Worm (Caenorhabditis elegans) whole organism, dauer: ENCODE results near the gene algn-1.

Experiments used
- unc-62 ChIP-seq: sonication (generic microtip); optimal IDR thresholded peaks from 2 replicates; lab custom pipeline; 2017; ENCODE audit warnings: missing biosample characterization, missing genetic modification reagents, missing genetic modification characterization

The algn-1 gene

DNA sequence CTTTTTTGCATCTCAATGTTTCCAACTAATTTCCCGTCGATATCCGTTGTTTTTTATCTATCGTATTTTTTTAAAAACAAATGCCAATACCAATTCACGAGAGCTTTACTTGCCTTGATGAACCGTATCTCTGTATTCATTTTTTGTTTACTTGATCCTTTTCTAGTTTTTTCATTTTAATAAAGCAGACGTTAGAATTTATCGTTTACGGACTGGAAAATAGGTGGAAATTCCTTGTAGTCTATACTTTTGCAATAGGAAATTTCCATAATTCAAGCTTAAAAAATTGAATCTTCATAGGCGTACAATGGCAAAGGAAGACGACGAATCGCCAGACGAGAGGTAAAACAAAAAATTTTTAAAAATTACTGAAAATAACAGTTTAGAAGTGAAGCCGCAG lies at the start of gene algn-1:
Gene algn-1 (plus strand): TSS at position 301 of the 400 bp plus-strand sequence.
- no peak for TF ChIP-seq unc-62

DNA sequence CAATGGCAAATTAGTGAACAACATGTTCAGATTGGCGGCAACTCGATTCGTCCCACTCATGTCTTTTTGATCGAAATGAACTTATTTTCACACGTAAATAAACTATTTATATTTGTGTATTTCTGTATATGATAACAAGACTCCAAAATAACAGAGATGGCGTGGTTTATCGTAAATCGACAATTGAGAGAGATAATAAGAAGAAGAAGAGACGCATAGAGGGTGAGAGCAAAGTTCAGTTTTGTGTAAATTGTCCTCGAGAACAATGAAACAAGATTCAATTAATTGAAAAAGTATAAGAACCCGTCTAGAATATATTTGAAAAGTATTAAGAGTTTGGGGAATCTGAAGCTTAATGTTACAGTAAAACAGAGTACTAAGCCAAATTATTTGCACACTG lies 48.5 kb upstream of the algn-1 start:
- no peak for TF ChIP-seq unc-62

DNA sequence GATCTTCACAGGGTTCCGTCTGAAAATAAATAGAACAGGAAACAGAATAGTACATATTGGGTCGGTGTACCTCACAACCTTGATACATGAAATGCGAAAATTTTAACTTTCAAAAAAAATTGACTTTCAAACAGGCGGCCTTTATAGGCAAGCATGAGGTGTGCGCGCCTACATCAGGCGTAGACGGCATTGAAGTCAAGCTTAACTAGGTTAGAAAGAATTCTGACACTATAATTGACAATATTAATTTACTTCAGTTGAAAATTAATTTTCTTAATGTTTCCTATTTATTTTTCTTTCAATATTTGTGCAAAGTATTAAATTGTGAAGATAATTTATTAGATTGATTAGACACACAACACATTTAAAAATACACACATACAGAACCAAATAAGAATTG lies 48.0 kb upstream of the algn-1 start, which contains the start of gene C05D11.5:
Gene C05D11.5 (minus strand): TSS at position 101 of the 400 bp plus-strand sequence.
- TF ChIP-seq unc-62, result no peak

DNA sequence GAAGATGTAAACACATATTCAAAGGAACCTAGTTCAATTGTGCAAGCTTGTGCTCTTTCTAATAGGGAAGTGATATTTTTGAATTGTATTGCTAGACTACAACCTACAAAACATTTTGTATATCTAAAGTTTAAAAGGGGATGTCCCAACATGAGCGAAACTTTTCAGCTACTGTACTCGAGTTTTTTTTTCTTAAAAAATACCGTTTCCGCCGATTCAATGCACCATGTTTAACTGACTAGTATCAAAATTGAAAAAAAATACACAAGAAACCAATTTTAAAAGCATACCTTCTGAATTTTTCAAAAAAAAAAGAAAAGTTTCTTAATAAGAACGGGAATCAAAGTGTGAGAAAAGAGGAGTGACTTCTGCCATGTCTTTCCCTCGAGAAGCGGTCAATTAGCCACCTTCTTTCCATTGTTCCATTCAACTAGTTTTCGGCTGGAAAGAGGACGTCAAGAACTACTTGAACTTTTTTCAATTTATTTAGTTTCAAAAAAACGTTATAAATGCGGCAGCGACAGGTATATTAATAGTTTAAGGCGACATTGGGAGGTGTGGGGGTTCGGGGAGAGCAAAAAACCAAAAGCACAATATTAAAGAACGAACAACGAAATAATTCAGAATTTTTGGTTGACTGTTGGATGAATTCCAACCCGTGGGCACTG lies 44.5 kb upstream of the algn-1 start, which contains the start of gene nas-4:
Gene nas-4 (minus strand): TSS at position 351 of the 668 bp plus-strand sequence.
- TF ChIP-seq unc-62, result no peak

DNA sequence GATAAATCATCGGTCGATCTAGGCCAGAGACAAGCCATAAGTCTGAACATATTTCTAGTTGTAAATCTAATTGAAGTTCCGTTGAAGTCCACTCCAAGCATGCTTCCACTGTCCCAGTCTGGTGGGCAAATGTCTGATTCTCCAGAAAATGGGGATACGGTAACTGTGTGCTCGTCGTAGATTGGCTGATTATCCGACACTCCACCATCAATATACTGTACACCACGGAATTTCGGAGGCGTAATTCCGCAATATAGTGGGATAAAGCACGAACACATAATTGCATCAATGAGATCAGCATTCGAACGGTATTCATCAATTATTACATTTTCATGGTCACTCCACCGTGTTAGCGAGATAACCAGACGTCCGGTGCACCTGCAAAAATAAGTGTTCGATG lies 41.7 kb upstream of the algn-1 start:
- TF ChIP-seq unc-62, result no peak

DNA sequence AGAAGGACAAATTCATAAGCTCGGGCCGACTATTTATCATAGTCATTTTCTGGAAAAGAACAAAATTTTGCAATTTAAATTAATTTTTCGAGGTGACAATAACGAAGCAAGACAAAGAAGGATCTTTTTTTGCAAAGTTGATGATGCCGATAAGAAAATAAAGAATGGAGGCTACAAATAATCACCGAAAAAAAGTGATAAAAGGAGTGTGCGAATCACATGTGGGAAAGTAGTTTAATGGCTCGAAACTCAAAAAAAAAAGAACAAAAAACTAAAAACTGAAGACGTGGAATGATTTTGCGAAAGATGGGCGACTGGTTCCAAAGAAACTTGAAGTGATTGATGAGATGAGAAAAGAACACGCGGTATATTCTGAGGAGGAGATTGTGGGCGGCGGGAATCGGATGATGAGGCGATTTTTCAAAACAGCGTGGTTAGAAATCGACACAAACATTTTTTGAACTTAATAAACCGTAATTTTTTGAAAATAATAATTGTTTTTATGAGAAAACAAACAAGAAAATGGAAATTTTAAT lies 40.4 kb upstream of the algn-1 start, which contains the start of gene atgl-1:
Gene atgl-1 (minus strand): TSS at position 51 of the 536 bp plus-strand sequence.
- TF ChIP-seq unc-62, result no peak

DNA sequence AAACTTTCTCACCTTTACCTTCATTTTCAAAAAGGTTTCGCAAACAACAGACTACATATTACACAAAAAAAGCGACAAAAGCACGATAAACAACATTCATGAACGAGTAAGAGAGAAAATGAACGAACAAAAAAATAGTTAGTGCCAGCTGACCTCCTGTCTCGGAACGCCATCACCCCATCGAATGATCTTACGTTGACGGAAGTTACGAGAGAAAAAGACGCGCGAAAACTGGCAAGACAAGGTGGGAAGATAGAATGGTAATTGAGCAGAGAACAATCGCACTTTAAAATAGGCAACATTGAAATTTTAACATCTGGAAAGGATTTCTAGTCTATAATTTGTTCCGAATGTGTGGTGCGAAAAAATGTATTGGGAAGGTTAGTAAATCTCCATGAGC lies 39.7 kb upstream of the algn-1 start:
- TF ChIP-seq unc-62, result no peak

DNA sequence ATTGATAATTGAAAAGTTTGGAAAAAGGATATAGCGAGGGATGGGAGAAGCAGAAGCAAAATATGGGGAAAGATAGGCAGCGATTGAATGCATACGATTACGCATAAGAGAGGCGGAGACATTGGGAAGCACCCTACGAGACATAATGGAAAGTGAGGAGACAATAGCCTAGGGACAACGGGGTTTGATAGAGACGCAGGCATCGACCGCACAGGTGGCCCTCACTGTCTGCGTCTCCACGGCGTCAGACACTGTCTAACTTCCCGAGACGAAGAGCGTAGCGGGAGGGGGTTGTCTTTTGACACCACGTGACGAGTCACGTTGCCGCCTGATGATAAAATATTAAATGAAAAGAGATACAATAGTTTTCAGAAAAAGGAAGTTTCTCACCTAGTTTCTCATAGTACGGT lies 38.9 kb upstream of the algn-1 start:
- TF ChIP-seq unc-62, result no peak

DNA sequence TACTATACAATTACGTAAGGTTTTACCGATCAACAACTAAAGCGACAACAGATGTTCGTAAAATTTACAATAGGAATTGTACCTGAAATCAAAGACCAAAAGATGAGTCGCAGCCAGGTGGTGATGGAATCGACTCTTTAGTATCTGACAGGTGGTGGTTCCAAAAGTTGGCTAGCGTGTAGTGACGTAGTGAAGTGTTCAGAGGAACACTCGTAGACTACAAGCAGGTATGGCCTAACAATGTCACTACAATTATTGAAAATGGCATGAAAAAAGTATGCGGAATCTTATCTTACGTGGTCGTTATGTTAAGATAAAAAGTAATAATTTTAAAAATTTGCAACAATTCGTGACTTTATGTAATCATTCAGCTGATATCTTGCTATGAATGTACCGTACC lies 38.4 kb upstream of the algn-1 start:
- no peak for TF ChIP-seq unc-62

DNA sequence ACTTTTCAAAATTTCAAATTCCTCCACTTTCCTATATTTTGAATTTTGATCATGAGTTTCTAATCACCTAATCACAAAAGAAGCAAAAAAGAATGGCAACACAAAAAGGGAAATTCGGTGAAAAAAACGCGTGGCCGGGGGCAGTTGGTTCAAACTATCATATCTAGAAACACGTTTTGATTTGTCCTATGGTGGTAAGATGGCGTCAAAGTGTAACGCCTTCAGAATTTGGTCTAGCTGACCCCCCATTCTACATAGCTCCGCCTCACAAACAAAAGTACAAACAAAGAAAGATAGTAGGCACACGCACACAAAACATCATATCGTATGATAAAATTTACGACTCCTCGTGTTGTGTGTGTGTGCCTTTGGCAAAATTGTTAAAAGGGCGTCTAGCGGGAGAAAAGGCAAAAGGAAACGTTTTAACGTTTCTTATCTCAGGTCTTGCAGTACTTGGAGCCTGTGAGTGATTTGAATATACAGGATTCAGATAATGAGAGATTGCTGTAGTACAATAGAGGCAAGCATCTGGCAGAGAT lies 37.9 kb upstream of the algn-1 start:
- no peak for TF ChIP-seq unc-62

DNA sequence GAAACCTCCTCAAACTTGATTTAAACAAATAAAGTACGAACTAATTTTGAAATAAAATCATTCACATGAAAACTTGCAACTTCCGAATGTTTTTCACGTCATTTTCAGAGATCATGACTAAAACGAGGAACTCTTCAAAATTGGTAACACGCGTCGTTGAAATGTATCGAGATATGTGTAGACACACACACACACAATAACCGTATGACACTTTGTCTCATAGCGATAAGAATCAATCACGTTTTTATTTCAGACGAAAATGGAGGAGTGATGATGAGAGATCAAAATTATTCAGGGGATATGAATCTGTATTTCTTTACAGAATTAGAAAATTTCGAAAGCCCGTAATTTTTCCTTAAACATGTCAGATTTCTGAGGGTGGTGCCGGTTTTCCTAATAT lies 37.2 kb upstream of the algn-1 start:
- TF ChIP-seq unc-62, result no peak

DNA sequence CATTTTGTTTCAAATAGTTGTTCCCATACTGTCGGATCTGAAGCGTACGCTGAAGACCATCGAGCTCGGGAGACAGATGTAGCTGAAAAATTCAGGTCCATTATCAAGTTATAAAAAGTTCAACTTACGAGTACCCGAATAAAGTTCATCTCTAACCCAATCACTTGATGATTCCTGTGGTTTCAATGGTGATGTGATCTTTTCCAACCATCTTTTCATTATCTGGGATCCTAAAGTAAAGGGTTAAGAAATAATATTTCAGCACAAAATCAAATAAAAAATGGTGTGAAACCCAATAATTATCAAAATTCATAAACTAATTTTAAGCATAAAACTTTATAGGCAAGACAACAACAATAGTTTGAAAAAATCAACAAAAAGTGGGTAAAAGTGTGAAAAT lies 32.7 kb upstream of the algn-1 start, which contains the start of gene C05D11.8:
Gene C05D11.8 (minus strand): TSS at position 101 of the 400 bp plus-strand sequence.
- no peak for TF ChIP-seq unc-62

DNA sequence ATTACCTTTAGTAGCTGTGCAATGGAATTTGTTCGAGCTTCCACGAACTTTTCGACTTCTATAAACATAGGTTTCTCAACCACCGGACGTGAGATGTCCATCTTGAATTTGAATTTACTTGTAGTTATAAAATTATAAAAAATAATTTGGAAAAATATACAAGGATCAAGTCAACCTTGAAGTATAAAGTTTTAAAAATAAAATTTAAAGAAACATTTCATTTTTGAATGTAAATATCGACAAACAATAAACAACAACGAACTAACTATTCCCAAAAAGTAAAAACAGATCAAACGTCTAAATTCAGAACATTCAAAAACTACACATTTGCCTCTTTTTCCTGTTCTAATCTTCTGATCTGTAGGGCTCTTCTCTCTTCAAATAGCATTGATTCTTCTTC lies 29.1 kb upstream of the algn-1 start, which contains the start of gene popl-1:
Gene popl-1 (minus strand): TSS at position 101 of the 400 bp plus-strand sequence.
- no peak for TF ChIP-seq unc-62

DNA sequence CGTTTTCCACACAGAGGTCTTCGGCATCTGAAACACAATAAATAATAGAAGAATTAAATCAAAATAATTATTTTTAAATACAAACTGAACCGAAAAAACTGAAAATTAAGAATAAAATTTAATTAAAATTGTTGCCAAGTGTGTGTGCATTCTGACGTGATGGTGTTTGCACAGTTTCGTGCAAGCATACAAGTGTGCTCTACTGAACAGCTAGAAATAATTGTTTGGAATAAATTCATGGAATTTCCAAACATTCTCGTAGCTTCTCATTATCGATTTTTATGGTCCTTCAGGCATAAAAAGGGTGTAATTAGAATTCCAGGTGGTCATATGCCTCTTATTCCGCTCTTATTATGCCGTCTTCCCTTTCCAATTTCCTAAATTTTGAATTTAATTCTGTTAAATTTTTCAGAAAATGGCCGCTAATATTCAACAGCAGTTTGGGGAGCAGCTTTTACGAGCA lies 28.1 kb upstream of the algn-1 start, which contains the start of the genes mrps-17 and txdc-9:
Gene mrps-17 (minus strand): TSS at position 33 of the 463 bp plus-strand sequence.
Gene txdc-9 (plus strand): TSS at position 413 of the 463 bp plus-strand sequence.
- no peak for TF ChIP-seq unc-62

DNA sequence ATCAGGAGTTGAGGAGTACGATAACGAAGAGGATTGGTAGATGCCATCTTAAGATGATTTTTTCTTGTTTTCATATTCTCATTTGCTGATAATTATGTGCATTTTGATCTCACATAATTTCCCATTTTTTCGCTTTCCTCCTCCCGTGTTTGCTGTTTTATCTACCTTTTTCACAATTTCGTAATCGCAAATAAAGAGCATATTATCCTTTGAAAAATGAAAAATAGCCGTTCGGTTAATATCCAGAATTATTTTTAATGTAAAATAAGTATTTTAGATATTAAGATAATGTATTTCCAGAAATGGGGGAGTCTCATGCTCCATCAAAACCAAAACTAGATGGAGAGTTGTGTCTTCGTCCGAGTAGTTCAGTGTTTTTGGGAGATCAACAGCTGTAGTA lies 27.0 kb upstream of the algn-1 start, which contains the start of gene vps-16:
Gene vps-16 (plus strand): TSS at position 301 of the 400 bp plus-strand sequence.
- TF ChIP-seq unc-62, result no peak

DNA sequence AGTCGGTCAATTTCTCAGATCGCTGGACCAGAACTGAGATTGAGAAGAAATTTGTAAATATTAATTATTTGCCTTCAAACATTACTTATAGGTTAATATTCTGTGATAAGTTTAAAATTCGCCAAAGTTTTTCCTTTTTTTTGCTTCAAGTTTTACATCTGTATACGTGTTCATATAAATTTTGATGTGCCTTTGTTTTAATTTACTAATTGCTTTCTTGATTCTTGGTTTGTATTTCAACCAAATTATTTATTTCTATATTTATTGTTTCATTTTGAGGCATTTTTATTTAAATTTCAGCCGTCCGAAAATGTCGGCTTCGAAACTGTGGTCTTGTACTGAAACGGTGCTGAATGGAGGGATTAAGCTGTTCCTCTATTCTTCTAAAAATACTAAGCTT lies 23.6 kb upstream of the algn-1 start, which contains the start of gene C05D11.1:
Gene C05D11.1 (plus strand): TSS at position 301 of the 400 bp plus-strand sequence.
- TF ChIP-seq unc-62, result no peak

DNA sequence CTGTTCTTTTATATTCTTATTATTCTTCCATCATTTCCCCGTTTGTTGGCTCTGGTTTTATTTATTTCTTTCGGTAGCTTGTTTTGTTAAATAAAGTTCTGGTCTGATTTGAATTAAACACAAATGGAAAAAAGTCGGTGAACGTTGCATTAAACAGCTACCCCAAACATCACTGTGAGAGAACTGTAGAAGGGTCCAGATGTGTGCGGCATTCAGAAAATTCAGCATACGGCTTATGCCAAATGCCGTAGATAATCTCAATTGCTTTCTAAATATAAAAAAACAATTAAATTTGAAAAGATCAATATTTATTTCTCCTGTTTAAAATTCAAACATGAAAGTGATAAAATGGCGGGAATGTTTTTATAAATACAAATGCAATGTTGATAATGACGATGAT lies 20.1 kb upstream of the algn-1 start:
- TF ChIP-seq unc-62, result no peak
